Fruit fly (Drosophila melanogaster): Measurements from ENCODE around the gene tgo.

tgo gene

dm6 chr3R:9029411-9029810 lies 9.6 kb upstream of the tgo start:
- no peak for TF ChIP-seq noc (tag; optimal IDR thresholded peaks at IDR 0.05)

- no peak for TF ChIP-seq noc (tag; optimal IDR thresholded peaks at IDR 0.05)
These were observed 8.9 kb upstream of the tgo start for dm6 chr3R:9028690-9029089.

- TF ChIP-seq noc (tag; optimal IDR thresholded peaks at IDR 0.05) = no peak
These were observed 7.3 kb upstream of the tgo start for dm6 chr3R:9027082-9027481.

dm6 chr3R:9024835-9025510 lies 5.2 kb upstream of the tgo start:
- TF ChIP-seq noc (tag; optimal IDR thresholded peaks at IDR 0.05) = no peak

- no peak for TF ChIP-seq noc (tag; optimal IDR thresholded peaks at IDR 0.05)
These were observed 4.1 kb upstream of the tgo start for dm6 chr3R:9023934-9024333.

- no peak for TF ChIP-seq noc (tag; optimal IDR thresholded peaks at IDR 0.05)
These were observed 3.0 kb downstream of the tgo start for dm6 chr3R:9016869-9017268.

- TF ChIP-seq noc (tag; optimal IDR thresholded peaks at IDR 0.05) = no peak
These were observed 4.9 kb downstream of the tgo start, which contains the start of the genes Kcmf1, Sf3b5 and CG11986 for dm6 chr3R:9014859-9015466. Kcmf1 (minus strand) TSS chr3R:9014909. Sf3b5 (minus strand) TSS chr3R:9015341. CG11986 (plus strand) TSS chr3R:9015446.

dm6 chr3R:9013765-9014380 lies 5.9 kb downstream of the tgo start:
- TF ChIP-seq noc (tag; optimal IDR thresholded peaks at IDR 0.05) = peak; percentile 75

dm6 chr3R:9011708-9012107 lies 8.1 kb downstream of the tgo start:
- no peak for TF ChIP-seq noc (tag; optimal IDR thresholded peaks at IDR 0.05)

- TF ChIP-seq noc (tag; optimal IDR thresholded peaks at IDR 0.05) = no peak
These were observed 9.1 kb downstream of the tgo start for dm6 chr3R:9010695-9011094.

dm6 chr3R:9008202-9008601 lies 11.6 kb downstream of the tgo start, which contains the start of gene CG11983:
CG11983 (plus strand) TSS chr3R:9008321.
- no peak for TF ChIP-seq noc (tag; optimal IDR thresholded peaks at IDR 0.05)

dm6 chr3R:9007258-9007657 lies 12.6 kb downstream of the tgo start:
- TF ChIP-seq noc (tag; optimal IDR thresholded peaks at IDR 0.05) = no peak

- TF ChIP-seq noc (tag; optimal IDR thresholded peaks at IDR 0.05) = no peak
These were observed 13.7 kb downstream of the tgo start, which contains the start of the genes Prosbeta3 and Iru for dm6 chr3R:9006129-9006528. Prosbeta3 (minus strand) TSS chr3R:9006226. Iru (plus strand) TSS chr3R:9006456.

dm6 chr3R:9003600-9004223 lies 16.1 kb downstream of the tgo start, which contains the start of the genes CG31100 and CG11980:
CG31100 (minus strand) TSS chr3R:9003650.
CG11980 (plus strand) TSS chr3R:9004017.
- TF ChIP-seq noc (tag; optimal IDR thresholded peaks at IDR 0.05) = no peak

- no peak for TF ChIP-seq noc (tag; optimal IDR thresholded peaks at IDR 0.05)
These were observed 17.3 kb downstream of the tgo start for dm6 chr3R:9002542-9002941.

dm6 chr3R:9001720-9002240 lies 18.0 kb downstream of the tgo start:
- no peak for TF ChIP-seq noc (tag; optimal IDR thresholded peaks at IDR 0.05)
